Fruit fly (Drosophila melanogaster) whole organism, embryonic: ENCODE measurements around the gene CG8329.

Experiments used
- CG14014 ChIP-seq: fragments of 200-800 bp; sonication (Bioruptor generic); IDR thresholded peaks from 2 replicates; pipeline ENCODE4 v1.3.6; 2022; ENCODE audit warnings: missing biosample characterization, missing genetic modification characterization
- CG15073 ChIP-seq: fragments of 200-800 bp; sonication (Bioruptor generic); optimal IDR thresholded peaks from 2 replicates; lab custom pipeline; 2016; ENCODE audit warnings: missing biosample characterization, missing genetic modification characterization
- CG1602 ChIP-seq: fragments of 200-800 bp; sonication (Bioruptor generic); optimal IDR thresholded peaks from 3 replicates; lab custom pipeline; 2016; ENCODE audit warnings: missing biosample characterization, missing genetic modification characterization
- CG34376 ChIP-seq: fragments of 200-800 bp; sonication (Bioruptor generic); optimal IDR thresholded peaks from 2 replicates; lab custom pipeline; 2018; ENCODE audit warnings: missing biosample characterization, mild to moderate bottlenecking, missing genetic modification characterization
- crol ChIP-seq: fragments of 200-800 bp; sonication (Bioruptor generic); IDR thresholded peaks from 2 replicates; pipeline ENCODE4 v1.3.6; 2022; ENCODE audit warnings: missing biosample characterization, missing genetic modification characterization
- oc ChIP-seq: fragments of 200-800 bp; sonication (Bioruptor generic); optimal IDR thresholded peaks from 2 replicates; lab custom pipeline; 2018; ENCODE audit warnings: missing biosample characterization, mild to moderate bottlenecking, missing genetic modification characterization, moderate library complexity
- sug ChIP-seq: fragments of 200-800 bp; optimal IDR thresholded peaks from 2 replicates; lab custom pipeline; 2019; ENCODE audit warnings: missing biosample characterization, mild to moderate bottlenecking, missing genetic modification characterization, moderate library complexity

CG8329 gene

DNA sequence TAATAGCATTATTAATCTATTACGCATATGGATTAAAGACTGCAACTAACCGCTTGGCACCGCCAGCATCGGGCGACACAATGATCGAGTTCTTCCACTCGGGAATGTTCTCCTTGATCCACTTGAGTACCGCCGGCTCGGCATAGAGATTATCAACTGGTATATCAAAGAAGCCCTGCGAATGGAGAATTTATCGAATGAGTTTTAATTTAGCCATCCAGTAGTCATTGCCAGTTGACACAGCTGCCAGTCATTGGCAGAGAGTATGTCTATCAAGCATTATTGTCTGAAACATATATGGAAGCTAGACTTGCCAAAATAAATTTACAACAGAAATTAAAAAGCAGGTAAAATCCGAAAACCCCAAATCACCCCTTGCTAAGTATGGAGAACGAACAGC is 47.0 kb downstream of the CG8329 start, which contains the start of gene CG16719:
Gene CG16719 (plus strand): TSS at position 301 of the 400 bp plus-strand sequence.
- no peak for TF ChIP-seq CG1602 (GFP tag; lab: Kevin White, UChicago)
- TF ChIP-seq CG14014 (GFP tag; lab: Robert Waterston, UW) = no peak
- TF ChIP-seq CG15073 (GFP tag; lab: Kevin White, UChicago) = no peak

dm6 chr3L:9687536-9687935 is 49.6 kb downstream of the CG8329 start:
- TF ChIP-seq CG34376 (peak; percentile 4), oc (tag; lab: Kevin White, UChicago) (no peak), sug (peak; percentile 29), crol (GFP tag; lab: Robert Waterston, UW) (peak; percentile 42; the same call in 1 of the 2 replicates)
- TF ChIP-seq, all 482 proteins: peak for 3
